Fruit fly (Drosophila melanogaster) S2 (cell line): Measurements from ENCODE around the gene Muc14A.

Experiments used
- CG8478 ChIP-seq: fragments of >200 bp; optimal IDR thresholded peaks from 2 replicates; lab custom pipeline; 2018
- CTCF ChIP-seq, 2 experiments: fragments of >200 bp; optimal IDR thresholded peaks; 2 replicates each; lab custom pipeline; 2018

- TF ChIP-seq CG8478 (lab: Kevin White, UChicago) (no peak), CTCF (optimal IDR thresholded peaks at IDR 0.05; lab: Kevin White, UChicago) (no peak)
Measured at dm6 chrX:15974125-15974524, 34.8 kb upstream of the Muc14A start, which contains the start of gene Or13a.
